Worm (Caenorhabditis elegans): ENCODE data around the gene T11F9.21.

T11F9.21 gene

ce11 chrV:11508773-11509172 is 16.2 kb downstream of the T11F9.21 start, which contains the start of gene ttll-5:
Gene ttll-5 (plus strand): TSS chrV:11509060.
- TF ChIP-seq zfh-2 (GFP tag; conservative IDR thresholded peaks at IDR 0.05) (no peak), attf-3 (GFP tag; conservative IDR thresholded peaks at IDR 0.05) (no peak), F55B11.4 (tag; optimal IDR thresholded peaks at IDR 0.05; ENCODE audit: borderline replicate concordance, insufficient read depth) (no peak), unc-130 (GFP tag; optimal IDR thresholded peaks at IDR 0.05) (no peak), zim-3 (tag; optimal IDR thresholded peaks at IDR 0.05) (no peak), hlh-26 (GFP tag; conservative IDR thresholded peaks at IDR 0.05) (no peak), cebp-1 (GFP tag; IDR thresholded peaks at IDR 0.05) (no peak), cebp-1 (tag; optimal IDR thresholded peaks at IDR 0.05) (no peak), ets-4 (GFP tag; optimal IDR thresholded peaks at IDR 0.05) (no peak), dpff-1 (tag; optimal IDR thresholded peaks at IDR 0.05) (no peak), mes-4 (tag; optimal IDR thresholded peaks at IDR 0.05) (no peak), ztf-18 (tag; optimal IDR thresholded peaks at IDR 0.05) (no peak)

ce11 chrV:11513432-11513831 is 20.9 kb downstream of the T11F9.21 start, which contains the start of gene C55A6.3:
Gene C55A6.3 (minus strand): TSS chrV:11513532.
- TF ChIP-seq C17E4.6 (GFP tag; IDR thresholded peaks at IDR 0.05) (no peak), lin-40 (tag; optimal IDR thresholded peaks at IDR 0.05) (no peak)

ce11 chrV:11514677-11515076 is 22.1 kb downstream of the T11F9.21 start, which contains the start of gene C55A6.6:
Gene C55A6.6 (minus strand): TSS chrV:11514737.
- TF ChIP-seq lin-35 (GFP tag; optimal IDR thresholded peaks at IDR 0.05) (no peak), nfya-2 (GFP tag; IDR thresholded peaks at IDR 0.05) (no peak), nfya-1 (tag; optimal IDR thresholded peaks at IDR 0.05; ENCODE audit: borderline replicate concordance, insufficient read depth) (no peak), atf-7 (tag; optimal IDR thresholded peaks at IDR 0.05) (no peak), attf-3 (GFP tag; conservative IDR thresholded peaks at IDR 0.05) (no peak), Y67H2A.10 (GFP tag; conservative IDR thresholded peaks at IDR 0.05) (no peak), ztf-28 (GFP tag; IDR thresholded peaks at IDR 0.05) (no peak), Y95B8A.8 (GFP tag; IDR thresholded peaks at IDR 0.05) (no peak), ama-1 (optimal IDR thresholded peaks at IDR 0.05) (no peak), ama-1 (GFP tag; optimal IDR thresholded peaks at IDR 0.05) (no peak), madf-3 (GFP tag; IDR thresholded peaks at IDR 0.05) (no peak), ztf-25 (GFP tag; IDR thresholded peaks at IDR 0.05) (no peak), ccch-3 (GFP tag; optimal IDR thresholded peaks at IDR 0.05) (no peak), chd-7 (tag; optimal IDR thresholded peaks at IDR 0.05) (no peak), akir-1 (GFP tag; optimal IDR thresholded peaks at IDR 0.05) (no peak), hlh-26 (GFP tag; conservative IDR thresholded peaks at IDR 0.05) (no peak), F33H1.4 (GFP tag; IDR thresholded peaks at IDR 0.05) (no peak), snpc-1.3 (tag; optimal IDR thresholded peaks at IDR 0.05; ENCODE audit: insufficient read depth) (no peak), tbx-9 (tag; optimal IDR thresholded peaks at IDR 0.05; ENCODE audit: borderline replicate concordance) (no peak)

- TF ChIP-seq hlh-26 (GFP tag; conservative IDR thresholded peaks at IDR 0.05): no peak
- no peak for TF ChIP-seq ztf-3 (GFP tag; optimal IDR thresholded peaks at IDR 0.05)
- TF ChIP-seq ztf-22 (GFP tag; optimal IDR thresholded peaks at IDR 0.05): no peak
- 0 out of 2 replicates have a peak, but pooled peaks have one; percentile 27 for TF ChIP-seq lag-1 (GFP tag; IDR thresholded peaks at IDR 0.05)
- no peak for TF ChIP-seq Y53G8AR.9 (GFP tag; conservative IDR thresholded peaks at IDR 0.05)
Observed at ce11 chrV:11515145-11515544, 22.6 kb downstream of the T11F9.21 start.
